Worm (Caenorhabditis elegans) whole organism, L4 larva: ENCODE measurements around the gene mrps-2.

Experiments used
- D1046.2 ChIP-seq: fragments of 200-800 bp; sonication (Bioruptor generic); IDR thresholded peaks from 2 replicates; pipeline ENCODE4 v1.3.6; 2022; ENCODE audit warnings: missing genetic modification characterization, missing compliant biosample characterization
- F49E8.2 ChIP-seq: sonication (generic microtip); optimal IDR thresholded peaks from 2 replicates; lab custom pipeline; 2016; ENCODE audit warnings: missing compliant biosample characterization, mild to moderate bottlenecking, missing genetic modification characterization, borderline replicate concordance
- T20F7.1 ChIP-seq: fragments of 200-800 bp; sonication (Bioruptor generic); optimal IDR thresholded peaks from 2 replicates; lab custom pipeline; 2018; ENCODE audit warnings: mild to moderate bottlenecking, missing genetic modification characterization, missing compliant biosample characterization
- ZK337.2 ChIP-seq: fragments of 200-800 bp; sonication (Bioruptor generic); IDR thresholded peaks from 2 replicates; pipeline ENCODE4 v1.3.6; 2022; ENCODE audit warnings: missing genetic modification reagents, missing genetic modification characterization, missing compliant biosample characterization
- ZK546.5 ChIP-seq, 2 experiments: sonication (generic microtip); optimal IDR thresholded peaks; 2 replicates each; lab custom pipeline; 2017; ENCODE audit warnings: missing biosample characterization in 2 of 2, missing genetic modification characterization in 2 of 2
- aha-1 ChIP-seq: fragments of 150-350 bp; peaks from one replicate; lab custom pipeline; 2014; ENCODE audit warnings: missing biosample characterization, missing genetic modification characterization
- aly-2 ChIP-seq: sonication (generic microtip); optimal IDR thresholded peaks from 2 replicates; lab custom pipeline; 2018; ENCODE audit warnings: missing biosample characterization, missing genetic modification characterization
- ama-1 ChIP-seq: fragments of 150-350 bp; optimal IDR thresholded peaks from 2 replicates; lab custom pipeline; 2014; ENCODE audit warnings: inconsistent platforms, mixed read lengths
- arid-1 ChIP-seq: fragments of 200-800 bp; sonication (Bioruptor generic); conservative IDR thresholded peaks from 2 replicates; pipeline ENCODE4 v1.3.6; 2022; ENCODE audit warnings: missing genetic modification reagents, missing genetic modification characterization, missing compliant biosample characterization
- ceh-28 ChIP-seq: fragments of 150-350 bp; optimal IDR thresholded peaks from 2 replicates; lab custom pipeline; 2014; ENCODE audit warnings: missing biosample characterization, missing genetic modification reagents, missing genetic modification characterization
- ceh-44 ChIP-seq: fragments of 200-800 bp; sonication (Bioruptor generic); IDR thresholded peaks from 2 replicates; pipeline ENCODE4 v1.3.6; 2022; ENCODE audit warnings: missing genetic modification reagents, missing genetic modification characterization, missing compliant biosample characterization
- ceh-62 ChIP-seq: sonication (generic microtip); optimal IDR thresholded peaks from 2 replicates; lab custom pipeline; 2017; ENCODE audit warnings: missing biosample characterization, missing genetic modification characterization
- ceh-82 ChIP-seq: sonication (generic microtip); optimal IDR thresholded peaks from 2 replicates; lab custom pipeline; 2017; ENCODE audit warnings: missing biosample characterization, missing genetic modification characterization
- ces-1 ChIP-seq: fragments of 150-350 bp; sonication (generic microtip); optimal IDR thresholded peaks from 4 replicates; lab custom pipeline; 2014; ENCODE audit warnings: missing biosample characterization, missing genetic modification reagents, missing genetic modification characterization
- daf-12 ChIP-seq: fragments of 150-350 bp; optimal IDR thresholded peaks from 2 replicates; lab custom pipeline; 2014; ENCODE audit warnings: missing biosample characterization, missing genetic modification reagents, missing genetic modification characterization
- dmd-6 ChIP-seq: fragments of 200-800 bp; sonication (Bioruptor generic); IDR thresholded peaks from 2 replicates; pipeline ENCODE4 v1.3.6; 2022; ENCODE audit warnings: missing genetic modification reagents, missing genetic modification characterization, missing compliant biosample characterization
- dmd-8 ChIP-seq: fragments of 200-800 bp; sonication (Bioruptor generic); IDR thresholded peaks from 2 replicates; pipeline ENCODE4 v1.3.6; 2022; ENCODE audit warnings: missing genetic modification characterization, missing compliant biosample characterization
- dmd-9 ChIP-seq: fragments of 200-800 bp; sonication (Bioruptor generic); IDR thresholded peaks from 2 replicates; pipeline ENCODE4 v1.3.6; 2022; ENCODE audit warnings: missing genetic modification reagents, missing genetic modification characterization, missing compliant biosample characterization
- dpl-1 ChIP-seq: fragments of 150-350 bp; optimal IDR thresholded peaks from 2 replicates; lab custom pipeline; 2014; ENCODE audit warnings: missing biosample characterization, missing genetic modification reagents, missing genetic modification characterization
- egl-27 ChIP-seq: sonication (generic microtip); optimal IDR thresholded peaks from 3 replicates; lab custom pipeline; 2017; ENCODE audit warnings: missing biosample characterization, missing genetic modification reagents, missing genetic modification characterization
- fkh-10 ChIP-seq: fragments of 150-350 bp; optimal IDR thresholded peaks from 2 replicates; lab custom pipeline; 2014; ENCODE audit warnings: missing biosample characterization, missing genetic modification reagents, missing genetic modification characterization
- gei-8 ChIP-seq: fragments of 200-800 bp; sonication (Bioruptor generic); optimal IDR thresholded peaks from 2 replicates; lab custom pipeline; 2018; ENCODE audit warnings: mild to moderate bottlenecking, missing genetic modification characterization, missing compliant biosample characterization
- hif-1 ChIP-seq, 2 experiments: sonication (generic microtip); optimal IDR thresholded peaks; 2 replicates each; lab custom pipeline; 2016 to 2017; ENCODE audit warnings: missing compliant biosample characterization in 2 of 2, missing genetic modification characterization in 2 of 2, missing genetic modification reagents in 2 of 2, missing genotype in 2 of 2, mild to moderate bottlenecking in 1 of 2
- hlh-11 ChIP-seq: fragments of 200-800 bp; sonication (Bioruptor generic); optimal IDR thresholded peaks from 2 replicates; lab custom pipeline; 2018; ENCODE audit warnings: mild to moderate bottlenecking, missing genetic modification characterization, missing compliant biosample characterization
- hlh-30 ChIP-seq: sonication (generic microtip); optimal IDR thresholded peaks from 2 replicates; lab custom pipeline; 2017; ENCODE audit warnings: antibody characterized with exemption, mild to moderate bottlenecking, missing genetic modification characterization, missing compliant biosample characterization; ENCODE audit not compliant: insufficient read depth
- hmg-1.1 ChIP-seq: fragments of 200-800 bp; sonication (Bioruptor generic); IDR thresholded peaks from 2 replicates; pipeline ENCODE4 v1.3.6; 2022; ENCODE audit warnings: missing genetic modification reagents, missing genetic modification characterization, missing compliant biosample characterization
- jun-1 ChIP-seq: fragments of 150-350 bp; optimal IDR thresholded peaks from 2 replicates; lab custom pipeline; 2014; ENCODE audit warnings: missing biosample characterization, missing genetic modification reagents, missing genetic modification characterization
- lsy-2 ChIP-seq, 2 experiments: fragments of 150-350 bp in 1 of 2; sonication (generic microtip) in 1 of 2; optimal IDR thresholded peaks; 2 replicates each; lab custom pipeline; 2014 to 2017; ENCODE audit warnings: missing biosample characterization in 2 of 2, missing genetic modification characterization in 2 of 2
- madf-9 ChIP-seq: fragments of 200-800 bp; sonication (Bioruptor generic); conservative IDR thresholded peaks from 2 replicates; pipeline ENCODE4 v1.3.6; 2022; ENCODE audit warnings: missing genetic modification reagents, missing genetic modification characterization, missing compliant biosample characterization
- mdl-1 ChIP-seq, 2 experiments: fragments of 150-350 bp in 1 of 2; sonication (generic microtip) in 1 of 2; optimal IDR thresholded peaks; 2 replicates each; lab custom pipeline; 2014 to 2017; ENCODE audit warnings: missing biosample characterization in 2 of 2, missing genetic modification characterization in 2 of 2
- mes-2 ChIP-seq: sonication (generic microtip); optimal IDR thresholded peaks from 2 replicates; lab custom pipeline; 2016; ENCODE audit warnings: missing genotype, mild to moderate bottlenecking, missing genetic modification characterization, missing compliant biosample characterization; ENCODE audit not compliant: poor library complexity, severe bottlenecking
- nhr-102 ChIP-seq: sonication (generic microtip); optimal IDR thresholded peaks from 2 replicates; lab custom pipeline; 2016; ENCODE audit warnings: mild to moderate bottlenecking, missing genetic modification characterization, moderate library complexity, missing compliant biosample characterization
- nhr-11 ChIP-seq: fragments of 150-350 bp; optimal IDR thresholded peaks from 2 replicates; lab custom pipeline; 2014; ENCODE audit warnings: missing biosample characterization, missing genetic modification characterization
- nhr-25 ChIP-seq: sonication (generic microtip); optimal IDR thresholded peaks from 2 replicates; lab custom pipeline; 2017; ENCODE audit warnings: missing genetic modification characterization, mild to moderate bottlenecking, missing compliant biosample characterization, antibody characterized with exemption, moderate library complexity, borderline replicate concordance; ENCODE audit not compliant: insufficient read depth
- nhr-28 ChIP-seq: fragments of 150-350 bp; optimal IDR thresholded peaks from 2 replicates; lab custom pipeline; 2014; ENCODE audit warnings: missing biosample characterization, missing genetic modification characterization
- nhr-41 ChIP-seq: fragments of 200-800 bp; sonication (Bioruptor generic); IDR thresholded peaks from 2 replicates; pipeline ENCODE4 v1.3.6; 2022; ENCODE audit warnings: missing genetic modification reagents, missing genetic modification characterization, missing compliant biosample characterization
- nhr-42 ChIP-seq: fragments of 200-800 bp; sonication (Bioruptor generic); IDR thresholded peaks from 2 replicates; pipeline ENCODE4 v1.3.6; 2022; ENCODE audit warnings: missing genetic modification characterization, missing compliant biosample characterization
- nhr-6 ChIP-seq: fragments of 150-350 bp; optimal IDR thresholded peaks from 2 replicates; lab custom pipeline; 2014; ENCODE audit warnings: missing biosample characterization, missing genetic modification characterization
- nhr-76 ChIP-seq: fragments of 150-350 bp; optimal IDR thresholded peaks from 2 replicates; lab custom pipeline; 2014; ENCODE audit warnings: missing biosample characterization, missing genetic modification characterization
- nhr-77 ChIP-seq: fragments of 150-350 bp; optimal IDR thresholded peaks from 2 replicates; lab custom pipeline; 2014; ENCODE audit warnings: missing biosample characterization, missing genetic modification characterization
- pha-4 ChIP-seq, 2 experiments: fragments of 150-350 bp in 1 of 2; fragments of 200-800 bp in 1 of 2; sonication (Bioruptor generic) in 1 of 2; IDR thresholded peaks in 1 of 2; optimal IDR thresholded peaks in 1 of 2; 2 replicates each; pipeline versions ENCODE4 v1.3.6 to Lab custom; 2014 to 2022; ENCODE audit warnings: missing genetic modification characterization in 2 of 2, missing genetic modification reagents in 2 of 2, missing biosample characterization in 1 of 2, missing compliant biosample characterization in 1 of 2
- pqm-1 ChIP-seq: sonication (generic microtip); optimal IDR thresholded peaks from 2 replicates; lab custom pipeline; 2017; ENCODE audit warnings: missing biosample characterization, missing genetic modification characterization
- set-16 ChIP-seq: fragments of 200-800 bp; sonication (Bioruptor generic); IDR thresholded peaks from 2 replicates; pipeline ENCODE4 v1.3.6; 2022; ENCODE audit warnings: missing genetic modification reagents, missing genetic modification characterization, missing compliant biosample characterization
- snpc-4 ChIP-seq: fragments of 150-350 bp; optimal IDR thresholded peaks from 2 replicates; lab custom pipeline; 2014; ENCODE audit warnings: missing biosample characterization, missing genetic modification characterization
- spr-3 ChIP-seq: fragments of 200-800 bp; sonication (Bioruptor generic); optimal IDR thresholded peaks from 2 replicates; lab custom pipeline; 2018; ENCODE audit warnings: mild to moderate bottlenecking, missing genetic modification characterization, missing compliant biosample characterization
- unc-62 ChIP-seq, 3 experiments: fragments of 150-350 bp in 1 of 3; sonication (generic microtip); optimal IDR thresholded peaks in 2 of 3; peaks in 1 of 3; 1 replicate in 1 of 3; 2 replicates in 2 of 3; lab custom pipeline; 2014 to 2017; ENCODE audit warnings: missing biosample characterization in 3 of 3, missing genetic modification characterization in 3 of 3, missing genetic modification reagents in 3 of 3, missing genotype in 1 of 3
- zag-1 ChIP-seq: fragments of 150-350 bp; optimal IDR thresholded peaks from 2 replicates; lab custom pipeline; 2014; ENCODE audit warnings: missing biosample characterization, missing genetic modification characterization
- zip-11 ChIP-seq: fragments of 200-800 bp; sonication (Bioruptor generic); IDR thresholded peaks from 2 replicates; pipeline ENCODE4 v1.3.6; 2022; ENCODE audit warnings: missing genetic modification characterization, missing compliant biosample characterization
- ztf-11 ChIP-seq: fragments of 150-350 bp; optimal IDR thresholded peaks from 2 replicates; lab custom pipeline; 2014; ENCODE audit warnings: missing biosample characterization, missing genetic modification characterization

Gene mrps-2

ce11 chrV:8431295-8431694 lies 34.2 kb upstream of the mrps-2 start (continued):
- TF ChIP-seq madf-9: 0 out of 2 replicates have a peak, but pooled peaks have one; percentile 48

DNA sequence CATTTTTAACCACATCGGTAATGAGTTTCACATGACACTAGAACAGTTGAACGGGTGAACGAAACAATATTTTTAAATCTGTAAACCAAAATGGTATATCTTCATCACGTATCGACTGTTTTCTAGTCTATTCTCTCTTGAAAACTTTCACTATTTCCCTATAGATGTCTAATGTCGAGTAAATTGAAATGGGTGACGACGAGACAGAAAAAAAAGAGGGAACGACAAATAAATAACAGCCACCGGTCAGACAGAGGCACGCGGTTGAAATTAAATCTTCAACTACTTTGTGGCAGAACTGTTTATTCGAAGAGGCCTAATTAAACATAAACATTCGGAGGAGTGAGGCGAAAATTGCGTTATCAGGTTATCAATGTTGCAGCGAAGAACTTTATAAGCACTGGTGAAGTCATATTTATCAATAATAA lies 31.1 kb upstream of the mrps-2 start:
- no peak for TF ChIP-seq F49E8.2 (tag; lab: Kevin White, UChicago)
- peak; percentile 47 for TF ChIP-seq nhr-28 (tag; lab: Kevin White, UChicago)
- TF ChIP-seq pha-4 (GFP tag; IDR thresholded peaks at IDR 0.05; lab: Robert Waterston, UW): no peak
- TF ChIP-seq pha-4 (tag; optimal IDR thresholded peaks at IDR 0.05; lab: Kevin White, UChicago): no peak
- no peak for TF ChIP-seq ama-1 (lab: Kevin White, UChicago)
- peak in 1 of 2 experiments; percentile 62 for TF ChIP-seq unc-62 (GFP tag; optimal IDR thresholded peaks at IDR 0.05 in 1 of 2; lab: Kevin White, UChicago)
- no peak for TF ChIP-seq unc-62 (tag; optimal IDR thresholded peaks at IDR 0.05; lab: Kevin White, UChicago)
- TF ChIP-seq zag-1 (tag; lab: Kevin White, UChicago): no peak
- TF ChIP-seq D1046.2: no peak
- TF ChIP-seq aly-2: no peak
- no peak for TF ChIP-seq ceh-62 (tag; lab: Kevin White, UChicago)
- TF ChIP-seq ceh-28: no peak
- TF ChIP-seq nhr-102 (tag; lab: Kevin White, UChicago): no peak
- TF ChIP-seq hlh-30: peak; percentile 58
- TF ChIP-seq dmd-9 (GFP tag; lab: Robert Waterston, UW): no peak
- TF ChIP-seq dpl-1 (GFP tag; lab: Kevin White, UChicago): no peak
- peak in 1 of 2 experiments; percentile 51 for TF ChIP-seq mdl-1 (tag; optimal IDR thresholded peaks at IDR 0.05; lab: Kevin White, UChicago)
- TF ChIP-seq dmd-8 (GFP tag; lab: Robert Waterston, UW): no peak
- no peak for TF ChIP-seq ceh-82
- no peak for TF ChIP-seq ztf-11 (tag; lab: Kevin White, UChicago)
- no peak for TF ChIP-seq fkh-10
- no peak for TF ChIP-seq ces-1 (GFP tag; lab: Kevin White, UChicago)
- TF ChIP-seq dmd-6 (GFP tag; lab: Robert Waterston, UW): peak; percentile 18; the same call in 1 of the 2 replicates
- TF ChIP-seq hmg-1.1 (GFP tag; lab: Robert Waterston, UW): no peak
- no peak for TF ChIP-seq snpc-4 (tag; lab: Kevin White, UChicago)
- TF ChIP-seq hif-1 (tag; optimal IDR thresholded peaks at IDR 0.05; lab: Kevin White, UChicago): no peak
- TF ChIP-seq arid-1 (GFP tag; lab: Robert Waterston, UW): no peak
- TF ChIP-seq nhr-6 (tag; lab: Kevin White, UChicago): no peak
- TF ChIP-seq nhr-42: no peak
- TF ChIP-seq ZK337.2 (GFP tag; lab: Robert Waterston, UW): no peak
- no peak for TF ChIP-seq jun-1 (tag; lab: Kevin White, UChicago)
- no peak for TF ChIP-seq daf-12 (tag; lab: Kevin White, UChicago)
- no peak for TF ChIP-seq aha-1 (tag; lab: Kevin White, UChicago)
- no peak for TF ChIP-seq zip-11
- no peak for TF ChIP-seq gei-8 (GFP tag; lab: Kevin White, UChicago)
- TF ChIP-seq nhr-25 (tag; lab: Kevin White, UChicago): no peak
- peak; percentile 55 for TF ChIP-seq pqm-1
- no peak for TF ChIP-seq lsy-2 (tag; optimal IDR thresholded peaks at IDR 0.05; lab: Kevin White, UChicago)
- TF ChIP-seq hlh-11 (tag; lab: Kevin White, UChicago): peak; percentile 74
- TF ChIP-seq nhr-77 (tag; lab: Kevin White, UChicago): no peak
- no peak for TF ChIP-seq set-16
- no peak for TF ChIP-seq spr-3
- TF ChIP-seq ZK546.5 (tag; optimal IDR thresholded peaks at IDR 0.05; lab: Kevin White, UChicago): no peak
- TF ChIP-seq nhr-41 (GFP tag; lab: Robert Waterston, UW): no peak
- TF ChIP-seq nhr-11 (tag; lab: Kevin White, UChicago): no peak
- no peak for TF ChIP-seq madf-9
- no peak for TF ChIP-seq ceh-44 (GFP tag; lab: Robert Waterston, UW)
- no peak for TF ChIP-seq egl-27 (tag; lab: Kevin White, UChicago)
- TF ChIP-seq nhr-76 (tag; lab: Kevin White, UChicago): no peak
- no peak for TF ChIP-seq mes-2 (tag; lab: Kevin White, UChicago)
- no peak for TF ChIP-seq T20F7.1 (GFP tag; lab: Kevin White, UChicago)
